Fruit fly (Drosophila melanogaster) whole organism, embryonic: ENCODE data around the gene Dop1R2.

Experiments
- Atf-2 ChIP-seq: fragments of 200-800 bp; sonication (Bioruptor generic); optimal IDR thresholded peaks from 2 replicates; lab custom pipeline; 2016; ENCODE audit warnings: missing biosample characterization, missing genetic modification characterization
- CG10979 ChIP-seq: fragments of 200-800 bp; sonication (Bioruptor generic); optimal IDR thresholded peaks from 2 replicates; lab custom pipeline; 2018; ENCODE audit warnings: missing biosample characterization, mild to moderate bottlenecking, missing genetic modification characterization, moderate library complexity
- CG11398 ChIP-seq: fragments of 200-800 bp; sonication (Bioruptor generic); optimal IDR thresholded peaks from 2 replicates; lab custom pipeline; 2016; ENCODE audit warnings: missing biosample characterization, missing genetic modification characterization
- CG12071 ChIP-seq: fragments of 200-800 bp; sonication (Bioruptor generic); optimal IDR thresholded peaks from 3 replicates; lab custom pipeline; 2018; ENCODE audit warnings: missing biosample characterization, mild to moderate bottlenecking, missing genetic modification characterization
- CG17568 ChIP-seq: fragments of 200-800 bp; sonication (Bioruptor generic); optimal IDR thresholded peaks from 2 replicates; lab custom pipeline; 2018; ENCODE audit warnings: missing biosample characterization, mild to moderate bottlenecking, missing genetic modification characterization, moderate library complexity
- CG18599 ChIP-seq: fragments of 200-800 bp; sonication (Bioruptor generic); optimal IDR thresholded peaks from 3 replicates; lab custom pipeline; 2017; ENCODE audit warnings: missing biosample characterization, missing genetic modification characterization, mild to moderate bottlenecking, moderate library complexity, missing genetic modification reagents
- CG2120 ChIP-seq: fragments of 200-800 bp; sonication (Bioruptor generic); optimal IDR thresholded peaks from 3 replicates; lab custom pipeline; 2016; ENCODE audit warnings: missing biosample characterization, missing genetic modification characterization
- CG2875 ChIP-seq: fragments of 200-800 bp; sonication (Bioruptor generic); optimal IDR thresholded peaks from 2 replicates; lab custom pipeline; 2017; ENCODE audit warnings: missing biosample characterization, mild to moderate bottlenecking, missing genetic modification characterization, missing genetic modification reagents
- CG30431 ChIP-seq: fragments of 200-800 bp; sonication (Bioruptor generic); optimal IDR thresholded peaks from 2 replicates; lab custom pipeline; 2017; ENCODE audit warnings: missing biosample characterization, missing genetic modification characterization
- CG3065 ChIP-seq: fragments of 200-800 bp; sonication (Bioruptor generic); optimal IDR thresholded peaks from 2 replicates; lab custom pipeline; 2016; ENCODE audit warnings: missing biosample characterization, missing genetic modification characterization
- CG32532 ChIP-seq: fragments of 200-800 bp; sonication (Bioruptor generic); IDR thresholded peaks from 2 replicates; pipeline ENCODE4 v1.3.6; 2022; ENCODE audit warnings: missing biosample characterization, missing genetic modification characterization
- CG32767 ChIP-seq: fragments of 200-800 bp; sonication (Bioruptor generic); IDR thresholded peaks from 2 replicates; pipeline ENCODE4 v1.3.6; 2022; ENCODE audit warnings: missing biosample characterization, missing genetic modification characterization
- CG3838 ChIP-seq: fragments of 200-800 bp; sonication (Bioruptor generic); optimal IDR thresholded peaks from 3 replicates; lab custom pipeline; 2016; ENCODE audit warnings: missing biosample characterization, missing genetic modification characterization
- CG4404 ChIP-seq: fragments of 200-800 bp; sonication (Bioruptor generic); IDR thresholded peaks from 2 replicates; pipeline ENCODE4 v1.3.6; 2022; ENCODE audit warnings: missing biosample characterization, missing genetic modification characterization
- CG4617 ChIP-seq: fragments of 200-800 bp; sonication (Bioruptor generic); optimal IDR thresholded peaks from 3 replicates; lab custom pipeline; 2016; ENCODE audit warnings: missing biosample characterization, missing genetic modification characterization, borderline replicate concordance
- CG4707 ChIP-seq: fragments of 200-800 bp; sonication (Bioruptor generic); optimal IDR thresholded peaks from 2 replicates; lab custom pipeline; 2018; ENCODE audit warnings: missing biosample characterization, mild to moderate bottlenecking, missing genetic modification characterization, moderate library complexity
- CG5953 ChIP-seq: fragments of 200-800 bp; sonication (Bioruptor generic); IDR thresholded peaks from 2 replicates; pipeline ENCODE4 v1.3.6; 2022; ENCODE audit warnings: missing biosample characterization, missing genetic modification characterization
- CG6689 ChIP-seq: fragments of 200-800 bp; sonication (Bioruptor generic); IDR thresholded peaks from 2 replicates; pipeline ENCODE4 v1.3.6; 2022; ENCODE audit warnings: missing biosample characterization, missing genetic modification characterization
- CoRest ChIP-seq: fragments of 200-800 bp; sonication (Bioruptor generic); optimal IDR thresholded peaks from 3 replicates; lab custom pipeline; 2018; ENCODE audit warnings: missing biosample characterization, mild to moderate bottlenecking, missing genetic modification characterization, moderate library complexity
- H2.0 ChIP-seq: fragments of 200-800 bp; sonication (Bioruptor generic); IDR thresholded peaks from 2 replicates; pipeline ENCODE4 v1.3.6; 2022; ENCODE audit warnings: missing biosample characterization, missing genetic modification characterization
- Hmx ChIP-seq: fragments of 200-800 bp; sonication (Bioruptor generic); optimal IDR thresholded peaks from 2 replicates; lab custom pipeline; 2016; ENCODE audit warnings: missing biosample characterization, missing genetic modification characterization
- Mrtf ChIP-seq: fragments of 200-800 bp; sonication (Bioruptor generic); IDR thresholded peaks from 3 replicates; pipeline ENCODE4 v1.3.6; 2022; ENCODE audit warnings: missing biosample characterization, missing genetic modification characterization
- NC2β ChIP-seq: fragments of 200-800 bp; sonication (Bioruptor generic); optimal IDR thresholded peaks from 2 replicates; lab custom pipeline; 2016; ENCODE audit warnings: missing biosample characterization, missing genetic modification characterization
- Neu2 ChIP-seq: fragments of 200-800 bp; sonication (Bioruptor generic); optimal IDR thresholded peaks from 3 replicates; lab custom pipeline; 2016; ENCODE audit warnings: missing biosample characterization, missing genetic modification characterization, borderline replicate concordance
- Oaz ChIP-seq: fragments of 200-800 bp; sonication (Bioruptor generic); IDR thresholded peaks from 2 replicates; pipeline ENCODE4 v1.3.6; 2022; ENCODE audit warnings: missing biosample characterization, missing genetic modification characterization
- Opbp ChIP-seq: fragments of 200-800 bp; sonication (Bioruptor generic); IDR thresholded peaks from 3 replicates; pipeline ENCODE4 v1.3.6; 2022; ENCODE audit warnings: missing biosample characterization, missing genetic modification characterization; ENCODE audit not compliant: partially characterized antibody
- Optix ChIP-seq: fragments of 200-800 bp; sonication (Bioruptor generic); IDR thresholded peaks from 3 replicates; pipeline ENCODE4 v1.3.6; 2022; ENCODE audit warnings: missing biosample characterization, missing genetic modification characterization
- PHDP ChIP-seq: fragments of 200-800 bp; sonication (Bioruptor generic); optimal IDR thresholded peaks from 3 replicates; lab custom pipeline; 2018; ENCODE audit warnings: missing biosample characterization, mild to moderate bottlenecking, missing genetic modification characterization, moderate library complexity
- Rfx ChIP-seq: fragments of 200-800 bp; sonication (Bioruptor generic); IDR thresholded peaks from 2 replicates; pipeline ENCODE4 v1.3.6; 2022; ENCODE audit warnings: missing biosample characterization, missing genetic modification characterization
- Rx ChIP-seq: fragments of 200-800 bp; sonication (Bioruptor generic); IDR thresholded peaks from 2 replicates; pipeline ENCODE4 v1.3.6; 2022; ENCODE audit warnings: missing biosample characterization, missing genetic modification characterization
- Taf1 ChIP-seq: fragments of 200-800 bp; sonication (Bioruptor generic); IDR thresholded peaks from 2 replicates; pipeline ENCODE4 v1.3.6; 2022; ENCODE audit warnings: missing biosample characterization, missing genetic modification characterization
- Tbp ChIP-seq: fragments of >200 bp; optimal IDR thresholded peaks from 2 replicates; lab custom pipeline; 2018; ENCODE audit warnings: missing biosample characterization, missing genetic modification characterization
- Trl ChIP-seq, 3 experiments: fragments of >200 bp in 2 of 3; fragments of 200-800 bp in 1 of 3; sonication (Bioruptor generic) in 1 of 3; optimal IDR thresholded peaks; 2 replicates in 1 of 3; 3 replicates in 2 of 3; lab custom pipeline; 2016 to 2017; ENCODE audit warnings: missing biosample characterization in 1 of 3, missing genetic modification characterization in 1 of 3
- ap ChIP-seq: fragments of 200-800 bp; sonication (Bioruptor generic); IDR thresholded peaks from 2 replicates; pipeline ENCODE4 v1.3.6; 2022; ENCODE audit warnings: missing biosample characterization, missing genetic modification characterization
- corto ChIP-seq: fragments of 200-800 bp; sonication (Bioruptor generic); optimal IDR thresholded peaks from 2 replicates; lab custom pipeline; 2016; ENCODE audit warnings: missing biosample characterization, mild to moderate bottlenecking, missing genetic modification characterization, moderate library complexity
- hbn ChIP-seq: fragments of 200-800 bp; sonication (Bioruptor generic); IDR thresholded peaks from 2 replicates; pipeline ENCODE4 v1.3.6; 2022; ENCODE audit warnings: missing biosample characterization, missing genetic modification characterization; ENCODE audit not compliant: partially characterized antibody
- her ChIP-seq: fragments of 200-800 bp; sonication (Bioruptor generic); optimal IDR thresholded peaks from 2 replicates; lab custom pipeline; 2016; ENCODE audit warnings: missing biosample characterization, missing genetic modification characterization
- jumu ChIP-seq: fragments of 200-800 bp; sonication (Bioruptor generic); optimal IDR thresholded peaks from 3 replicates; lab custom pipeline; 2016; ENCODE audit warnings: missing biosample characterization, missing genetic modification characterization
- klu ChIP-seq: fragments of 200-800 bp; sonication (Bioruptor generic); IDR thresholded peaks from 2 replicates; pipeline ENCODE4 v1.3.6; 2022; ENCODE audit warnings: missing biosample characterization, missing genetic modification characterization
- kni ChIP-seq: fragments of 200-800 bp; sonication (Bioruptor generic); optimal IDR thresholded peaks from 3 replicates; lab custom pipeline; 2017; ENCODE audit warnings: mild to moderate bottlenecking, missing biosample characterization, missing genetic modification reagents, missing genetic modification characterization
- lab ChIP-seq: fragments of 200-800 bp; sonication (Bioruptor generic); optimal IDR thresholded peaks from 3 replicates; lab custom pipeline; 2017; ENCODE audit warnings: missing biosample characterization, missing genetic modification characterization, mild to moderate bottlenecking, moderate library complexity, missing genetic modification reagents
- lola ChIP-seq, 3 experiments: fragments of >200 bp in 2 of 3; fragments of 200-800 bp in 1 of 3; sonication (Bioruptor generic) in 1 of 3; optimal IDR thresholded peaks; 2 replicates each; lab custom pipeline; 2017 to 2019; ENCODE audit warnings: missing biosample characterization in 3 of 3, missing genetic modification characterization in 3 of 3, mild to moderate bottlenecking in 1 of 3, moderate library complexity in 1 of 3
- scrt ChIP-seq: fragments of 200-800 bp; sonication (Bioruptor generic); optimal IDR thresholded peaks from 2 replicates; lab custom pipeline; 2018; ENCODE audit warnings: missing biosample characterization, mild to moderate bottlenecking, missing genetic modification characterization, moderate library complexity
- sr ChIP-seq: fragments of 200-800 bp; sonication (Bioruptor generic); IDR thresholded peaks from 3 replicates; pipeline ENCODE4 v1.3.6; 2022; ENCODE audit warnings: missing biosample characterization, missing genetic modification characterization
- stwl ChIP-seq: fragments of 200-800 bp; sonication (Bioruptor generic); optimal IDR thresholded peaks from 3 replicates; lab custom pipeline; 2018; ENCODE audit warnings: missing biosample characterization, mild to moderate bottlenecking, missing genetic modification characterization, moderate library complexity
- tgo ChIP-seq: fragments of 200-800 bp; sonication (Bioruptor generic); IDR thresholded peaks from 3 replicates; pipeline ENCODE4 v1.3.6; 2022; ENCODE audit warnings: missing biosample characterization, missing genetic modification characterization
- tna ChIP-seq: fragments of 200-800 bp; sonication (Bioruptor generic); IDR thresholded peaks from 2 replicates; pipeline ENCODE4 v1.3.6; 2022; ENCODE audit warnings: missing biosample characterization, missing genetic modification characterization; ENCODE audit not compliant: partially characterized antibody
- toy ChIP-seq: fragments of 200-800 bp; sonication (Bioruptor generic); IDR thresholded peaks from 2 replicates; pipeline ENCODE4 v1.3.6; 2022; ENCODE audit warnings: missing biosample characterization, missing genetic modification characterization
- wdn ChIP-seq: fragments of 200-800 bp; sonication (Bioruptor generic); IDR thresholded peaks from 2 replicates; pipeline ENCODE4 v1.3.6; 2022; ENCODE audit warnings: missing biosample characterization, missing genetic modification characterization

The Dop1R2 gene

dm6 chr3R:29618515-29619157 lies 41.1 kb downstream of the Dop1R2 start, which contains the start of gene CG1907 (continued):
- TF ChIP-seq toy (peak; percentile 97), Opbp (GFP tag; lab: Robert Waterston, UW) (0 out of 3 replicates have a peak, but pooled peaks have one; percentile 17), CG12071 (GFP tag; lab: Kevin White, UChicago) (peak; percentile 90), lola (GFP tag; optimal IDR thresholded peaks at IDR 0.05; lab: Kevin White, UChicago) (peak in 1 of 3 experiments; percentile 98), Tbp (GFP tag; lab: Kevin White, UChicago) (no peak), CG4707 (GFP tag; lab: Kevin White, UChicago) (peak; percentile 85), H2.0 (GFP tag; lab: Robert Waterston, UW) (peak; percentile 98), CG5953 (GFP tag; lab: Robert Waterston, UW) (peak; percentile 97), CG17568 (GFP tag; lab: Kevin White, UChicago) (peak; percentile 90), CG18599 (GFP tag; lab: Kevin White, UChicago) (peak; percentile 99), CG3838 (GFP tag; lab: Kevin White, UChicago) (peak; percentile 83), corto (GFP tag; lab: Kevin White, UChicago) (peak; percentile 97), stwl (tag; lab: Kevin White, UChicago) (peak; percentile 96), CG32532 (GFP tag; lab: Robert Waterston, UW) (peak; percentile 99), tna (GFP tag; lab: Robert Waterston, UW) (no peak), PHDP (peak; percentile 98), CG3065 (GFP tag; lab: Kevin White, UChicago) (peak; percentile 91), kni (GFP tag; lab: Kevin White, UChicago) (peak; percentile 94), CG2120 (GFP tag; lab: Kevin White, UChicago) (peak; percentile 91), CG11398 (GFP tag; lab: Kevin White, UChicago) (peak; percentile 72), CG30431 (GFP tag; lab: Kevin White, UChicago) (peak; percentile 96), CG32767 (GFP tag; lab: Robert Waterston, UW) (peak; percentile 99), Optix (peak; percentile 97), her (GFP tag; lab: Kevin White, UChicago) (peak; percentile 67), Mrtf (peak; percentile 97), Oaz (GFP tag; lab: Robert Waterston, UW) (peak; percentile 96), Neu2 (GFP tag; lab: Kevin White, UChicago) (no peak), ap (GFP tag; lab: Robert Waterston, UW) (peak; percentile 98), Taf1 (GFP tag; lab: Robert Waterston, UW) (peak; percentile 96), hbn (GFP tag; lab: Robert Waterston, UW) (no peak), CG10979 (tag; lab: Kevin White, UChicago) (peak; percentile 99), wdn (GFP tag; lab: Robert Waterston, UW) (peak; percentile 96), Rx (GFP tag; lab: Robert Waterston, UW) (peak; percentile 95), jumu (GFP tag; lab: Kevin White, UChicago) (peak; percentile 77), lab (GFP tag; lab: Kevin White, UChicago) (peak; percentile 99), NC2β (peak; percentile 80), CG4617 (peak; percentile 95), Trl (optimal IDR thresholded peaks at IDR 0.05; lab: Kevin White, UChicago) (peak; percentile 93 to 94), Trl (GFP tag; optimal IDR thresholded peaks at IDR 0.05; lab: Kevin White, UChicago) (peak; percentile 78), scrt (GFP tag; lab: Kevin White, UChicago) (peak; percentile 95), Hmx (GFP tag; lab: Kevin White, UChicago) (no peak), CG4404 (peak; percentile 97), CG2875 (peak; percentile 96), sr (GFP tag; lab: Robert Waterston, UW) (peak; percentile 83; the same call in 2 of the 3 replicates), CoRest (tag; lab: Kevin White, UChicago) (peak; percentile 99), Rfx (GFP tag; lab: Robert Waterston, UW) (peak; percentile 99), CG6689 (GFP tag; lab: Robert Waterston, UW) (peak; percentile 98), klu (peak; percentile 97), tgo (peak; percentile 99), Atf-2 (GFP tag; lab: Kevin White, UChicago) (peak; percentile 80)
